Worm (Caenorhabditis elegans): ENCODE data around the gene clec-153.

The clec-153 gene

ce11 chrIII:4626148-4626922, 8.7 kb upstream of the clec-153 start:
- TF ChIP-seq W03F9.2 (tag; optimal IDR thresholded peaks at IDR 0.05) (no peak), him-1 (tag; optimal IDR thresholded peaks at IDR 0.05) (no peak), dao-5 (tag; optimal IDR thresholded peaks at IDR 0.05) (no peak)

- no peak for TF ChIP-seq dao-5 (tag; optimal IDR thresholded peaks at IDR 0.05)
- TF ChIP-seq W03F9.2 (tag; optimal IDR thresholded peaks at IDR 0.05) = no peak
- no peak for TF ChIP-seq him-1 (tag; optimal IDR thresholded peaks at IDR 0.05)
These were observed 6.9 kb upstream of the clec-153 start, which contains the start of gene clec-151 for ce11 chrIII:4628165-4628564. Gene clec-151, plus strand, starts transcription at chrIII:4628465.

- TF ChIP-seq him-1 (tag; optimal IDR thresholded peaks at IDR 0.05) (no peak), dao-5 (tag; optimal IDR thresholded peaks at IDR 0.05) (no peak), W03F9.2 (tag; optimal IDR thresholded peaks at IDR 0.05) (no peak)
These were observed 8.2 kb downstream of the clec-153 start, which contains the start of gene pfas-1 for ce11 chrIII:4643262-4643661. Gene pfas-1, minus strand, starts transcription at chrIII:4643310.

- TF ChIP-seq him-1 (tag; optimal IDR thresholded peaks at IDR 0.05) (no peak), dao-5 (tag; optimal IDR thresholded peaks at IDR 0.05) (no peak), W03F9.2 (tag; optimal IDR thresholded peaks at IDR 0.05) (no peak)
These were observed 11.2 kb downstream of the clec-153 start, which contains the start of gene pqn-29 for ce11 chrIII:4646246-4646645. Gene pqn-29, minus strand, starts transcription at chrIII:4646346.

ce11 chrIII:4647341-4647740, 12.3 kb downstream of the clec-153 start:
- TF ChIP-seq W03F9.2 (tag; optimal IDR thresholded peaks at IDR 0.05) (no peak), him-1 (tag; optimal IDR thresholded peaks at IDR 0.05) (no peak)

- no peak for TF ChIP-seq him-1 (tag; optimal IDR thresholded peaks at IDR 0.05)
- TF ChIP-seq dao-5 (tag; optimal IDR thresholded peaks at IDR 0.05) = no peak
- TF ChIP-seq W03F9.2 (tag; optimal IDR thresholded peaks at IDR 0.05) = no peak
These were observed 12.8 kb downstream of the clec-153 start, which contains the start of gene T23F11.6 for ce11 chrIII:4647878-4648277. Gene T23F11.6, minus strand, starts transcription at chrIII:4647922.

ce11 chrIII:4649363-4649768, 14.3 kb downstream of the clec-153 start:
- TF ChIP-seq dao-5 (tag; optimal IDR thresholded peaks at IDR 0.05) (no peak), him-1 (tag; optimal IDR thresholded peaks at IDR 0.05) (peak; percentile 89), W03F9.2 (tag; optimal IDR thresholded peaks at IDR 0.05) (peak; percentile 57)

- TF ChIP-seq W03F9.2 (tag; optimal IDR thresholded peaks at IDR 0.05) (no peak), him-1 (tag; optimal IDR thresholded peaks at IDR 0.05) (no peak), dao-5 (tag; optimal IDR thresholded peaks at IDR 0.05) (no peak)
These were observed 14.9 kb downstream of the clec-153 start, which contains the start of gene ppm-2 for ce11 chrIII:4649811-4650544. Gene ppm-2, plus strand, starts transcription at chrIII:4650494.

- TF ChIP-seq him-1 (tag; optimal IDR thresholded peaks at IDR 0.05) (no peak), dao-5 (tag; optimal IDR thresholded peaks at IDR 0.05) (no peak), W03F9.2 (tag; optimal IDR thresholded peaks at IDR 0.05) (no peak)
These were observed 18.3 kb downstream of the clec-153 start for ce11 chrIII:4653374-4653773.

ce11 chrIII:4653912-4654311, 18.9 kb downstream of the clec-153 start:
- no peak for TF ChIP-seq W03F9.2 (tag; optimal IDR thresholded peaks at IDR 0.05)
- TF ChIP-seq him-1 (tag; optimal IDR thresholded peaks at IDR 0.05) = no peak
- no peak for TF ChIP-seq dao-5 (tag; optimal IDR thresholded peaks at IDR 0.05)

ce11 chrIII:4655402-4655801, 20.4 kb downstream of the clec-153 start, which contains the start of gene T23F11.2:
Gene T23F11.2, minus strand, starts transcription at chrIII:4655502.
- TF ChIP-seq him-1 (tag; optimal IDR thresholded peaks at IDR 0.05) (no peak), W03F9.2 (tag; optimal IDR thresholded peaks at IDR 0.05) (no peak), dao-5 (tag; optimal IDR thresholded peaks at IDR 0.05) (no peak)

- TF ChIP-seq W03F9.2 (tag; optimal IDR thresholded peaks at IDR 0.05) (no peak), him-1 (tag; optimal IDR thresholded peaks at IDR 0.05) (peak; percentile 91), dao-5 (tag; optimal IDR thresholded peaks at IDR 0.05) (no peak)
These were observed 21.4 kb downstream of the clec-153 start for ce11 chrIII:4656415-4656814.

ce11 chrIII:4657386-4657785, 22.3 kb downstream of the clec-153 start:
- TF ChIP-seq him-1 (tag; optimal IDR thresholded peaks at IDR 0.05) (no peak), dao-5 (tag; optimal IDR thresholded peaks at IDR 0.05) (no peak), W03F9.2 (tag; optimal IDR thresholded peaks at IDR 0.05) (no peak)

- TF ChIP-seq dao-5 (tag; optimal IDR thresholded peaks at IDR 0.05) (no peak), W03F9.2 (tag; optimal IDR thresholded peaks at IDR 0.05) (no peak), him-1 (tag; optimal IDR thresholded peaks at IDR 0.05) (peak; percentile 29)
These were observed 23.4 kb downstream of the clec-153 start, which contains the start of gene cdka-1 for ce11 chrIII:4658384-4658844. Gene cdka-1, plus strand, starts transcription at chrIII:4658794.
